Worm (Caenorhabditis elegans): ENCODE measurements around the gene R01E6.7.

- TF ChIP-seq nhr-76 (tag; optimal IDR thresholded peaks at IDR 0.05) (no peak), daf-8 (GFP tag; IDR thresholded peaks at IDR 0.05) (no peak), unc-62 (GFP tag; optimal IDR thresholded peaks at IDR 0.05 in 1 of 2) (no peak), unc-62 (tag; optimal IDR thresholded peaks at IDR 0.05) (no peak), hlh-30 (tag; optimal IDR thresholded peaks at IDR 0.05; ENCODE audit: insufficient read depth) (no peak), lin-39 (tag; optimal IDR thresholded peaks at IDR 0.05) (no peak), lin-13 (GFP tag; optimal IDR thresholded peaks at IDR 0.05) (no peak), nhr-11 (tag; optimal IDR thresholded peaks at IDR 0.05) (no peak), aly-2 (tag; optimal IDR thresholded peaks at IDR 0.05) (no peak), hmg-1.1 (GFP tag; IDR thresholded peaks at IDR 0.05) (no peak), dmd-9 (GFP tag; IDR thresholded peaks at IDR 0.05) (no peak), ces-1 (GFP tag; optimal IDR thresholded peaks at IDR 0.05) (no peak)
Measured at ce11 chrX:13578483-13578882, 8.7 kb upstream of the R01E6.7 start, which contains the start of gene F54B11.11.
